Fruit fly (Drosophila melanogaster): ENCODE data around the gene ppk26.

dm6 chr3L:7434198-7434597 lies 21.8 kb upstream of the ppk26 start:
- TF ChIP-seq cnc (optimal IDR thresholded peaks at IDR 0.05) (no peak), CG33017 (tag; optimal IDR thresholded peaks at IDR 0.05) (no peak), Clk (GFP tag; optimal IDR thresholded peaks at IDR 0.05) (no peak), CG7101 (tag; optimal IDR thresholded peaks at IDR 0.05) (no peak), pad (GFP tag; optimal IDR thresholded peaks at IDR 0.05) (no peak)
